Worm (Caenorhabditis elegans) whole organism, young adult: ENCODE results near the gene dhps-1.

Source experiments
- B0019.2 ChIP-seq: fragments of 200-800 bp; sonication (Bioruptor generic); conservative IDR thresholded peaks from 2 replicates; pipeline ENCODE4 v1.3.6; 2022; ENCODE audit warnings: missing genetic modification reagents, missing genetic modification characterization, missing compliant biosample characterization
- B0035.1 ChIP-seq: sonication (generic microtip); optimal IDR thresholded peaks from 2 replicates; lab custom pipeline; 2016; ENCODE audit warnings: missing genetic modification characterization, mild to moderate bottlenecking, missing compliant biosample characterization, missing genotype, missing genetic modification reagents
- B0261.1 ChIP-seq: sonication (generic microtip); optimal IDR thresholded peaks from 2 replicates; lab custom pipeline; 2016; ENCODE audit warnings: mild to moderate bottlenecking, missing genetic modification characterization, moderate library complexity, missing compliant biosample characterization
- F23B12.7 ChIP-seq: sonication (generic microtip); optimal IDR thresholded peaks from 2 replicates; lab custom pipeline; 2017; ENCODE audit warnings: missing genetic modification characterization, mild to moderate bottlenecking, missing compliant biosample characterization, antibody characterized with exemption, moderate library complexity; ENCODE audit not compliant: insufficient read depth
- F33H1.4 ChIP-seq: fragments of 200-800 bp; sonication (Bioruptor generic); IDR thresholded peaks from 2 replicates; pipeline ENCODE4 v1.3.6; 2022; ENCODE audit warnings: missing genetic modification reagents, missing genetic modification characterization, missing compliant biosample characterization
- F39B2.1 ChIP-seq: fragments of 200-800 bp; sonication (Bioruptor generic); IDR thresholded peaks from 2 replicates; pipeline ENCODE4 v1.3.6; 2022; ENCODE audit warnings: missing genetic modification reagents, missing genetic modification characterization, missing compliant biosample characterization
- F52B5.7 ChIP-seq: sonication (generic microtip); optimal IDR thresholded peaks from 2 replicates; lab custom pipeline; 2016; ENCODE audit warnings: mild to moderate bottlenecking, missing genetic modification characterization, missing compliant biosample characterization
- K11D2.4 ChIP-seq: fragments of 200-800 bp; sonication (Bioruptor generic); IDR thresholded peaks from 2 replicates; pipeline ENCODE4 v1.3.6; 2022; ENCODE audit warnings: missing genetic modification reagents, missing genetic modification characterization, missing compliant biosample characterization
- T07F8.4 ChIP-seq: sonication (generic microtip); optimal IDR thresholded peaks from 2 replicates; lab custom pipeline; 2016; ENCODE audit warnings: mild to moderate bottlenecking, missing genetic modification characterization, moderate library complexity, missing compliant biosample characterization
- Y53F4B.3 ChIP-seq: fragments of 200-800 bp; sonication (Bioruptor generic); IDR thresholded peaks from 2 replicates; pipeline ENCODE4 v1.3.6; 2022; ENCODE audit warnings: missing genetic modification reagents, missing genetic modification characterization, missing compliant biosample characterization
- Y95B8A.8 ChIP-seq: fragments of 200-800 bp; sonication (Bioruptor generic); IDR thresholded peaks from 2 replicates; pipeline ENCODE4 v1.3.6; 2022; ENCODE audit warnings: missing genetic modification reagents, missing genetic modification characterization, missing compliant biosample characterization
- akir-1 ChIP-seq: fragments of 200-800 bp; sonication (Bioruptor generic); optimal IDR thresholded peaks from 2 replicates; lab custom pipeline; 2018; ENCODE audit warnings: mild to moderate bottlenecking, missing genetic modification characterization, moderate library complexity, missing compliant biosample characterization
- aptf-3 ChIP-seq: fragments of 200-800 bp; sonication (Bioruptor generic); IDR thresholded peaks from 2 replicates; pipeline ENCODE4 v1.3.6; 2022; ENCODE audit warnings: missing genetic modification characterization, missing compliant biosample characterization
- attf-3 ChIP-seq: fragments of 200-800 bp; sonication (Bioruptor generic); conservative IDR thresholded peaks from 2 replicates; pipeline ENCODE4 v1.3.6; 2022; ENCODE audit warnings: missing genetic modification reagents, missing genetic modification characterization, missing compliant biosample characterization
- attf-5 ChIP-seq: fragments of 200-800 bp; sonication (Bioruptor generic); optimal IDR thresholded peaks from 2 replicates; lab custom pipeline; 2018; ENCODE audit warnings: mild to moderate bottlenecking, missing genetic modification characterization, missing compliant biosample characterization
- bed-1 ChIP-seq: fragments of 200-800 bp; sonication (Bioruptor generic); IDR thresholded peaks from 2 replicates; pipeline ENCODE4 v1.3.6; 2022; ENCODE audit warnings: missing genetic modification reagents, missing genetic modification characterization, missing compliant biosample characterization
- bed-2 ChIP-seq: fragments of 200-800 bp; sonication (Bioruptor generic); IDR thresholded peaks from 2 replicates; pipeline ENCODE4 v1.3.6; 2022; ENCODE audit warnings: missing genetic modification reagents, missing genetic modification characterization, missing compliant biosample characterization
- ccch-3 ChIP-seq: fragments of 200-800 bp; sonication (Bioruptor generic); optimal IDR thresholded peaks from 2 replicates; lab custom pipeline; 2018; ENCODE audit warnings: mild to moderate bottlenecking, missing genetic modification characterization, missing compliant biosample characterization
- cebp-1 ChIP-seq, 2 experiments: fragments of 200-800 bp in 1 of 2; sonication (Bioruptor generic) in 1 of 2; sonication (generic microtip) in 1 of 2; IDR thresholded peaks in 1 of 2; optimal IDR thresholded peaks in 1 of 2; 2 replicates each; pipeline versions ENCODE4 v1.3.6 to Lab custom; 2017 to 2022; ENCODE audit warnings: missing compliant biosample characterization in 2 of 2, missing genetic modification characterization in 2 of 2, mild to moderate bottlenecking in 1 of 2, missing genetic modification reagents in 1 of 2, moderate library complexity in 1 of 2
- ceh-58 ChIP-seq: fragments of 200-800 bp; sonication (Bioruptor generic); IDR thresholded peaks from 2 replicates; pipeline ENCODE4 v1.3.6; 2022; ENCODE audit warnings: missing genetic modification characterization, missing compliant biosample characterization
- ceh-91 ChIP-seq: fragments of 200-800 bp; sonication (Bioruptor generic); IDR thresholded peaks from 2 replicates; pipeline ENCODE4 v1.3.6; 2022; ENCODE audit warnings: missing genetic modification reagents, missing genetic modification characterization, missing compliant biosample characterization
- chd-7 ChIP-seq: sonication (generic microtip); optimal IDR thresholded peaks from 2 replicates; lab custom pipeline; 2016; ENCODE audit warnings: mild to moderate bottlenecking, missing genetic modification characterization, moderate library complexity, missing compliant biosample characterization
- dpl-1 ChIP-seq: fragments of 150-350 bp; optimal IDR thresholded peaks from 2 replicates; lab custom pipeline; 2014; ENCODE audit warnings: missing biosample characterization, missing genetic modification reagents, missing genetic modification characterization
- egl-44 ChIP-seq: fragments of 200-800 bp; sonication (Bioruptor generic); IDR thresholded peaks from 2 replicates; pipeline ENCODE4 v1.3.6; 2022; ENCODE audit warnings: missing genetic modification reagents, missing genetic modification characterization, missing compliant biosample characterization
- ets-4 ChIP-seq: fragments of 200-800 bp; sonication (Bioruptor generic); optimal IDR thresholded peaks from 2 replicates; lab custom pipeline; 2018; ENCODE audit warnings: mild to moderate bottlenecking, missing genetic modification characterization, missing compliant biosample characterization
- fkh-3 ChIP-seq: sonication (generic microtip); optimal IDR thresholded peaks from 2 replicates; lab custom pipeline; 2016; ENCODE audit warnings: mild to moderate bottlenecking, missing genetic modification characterization, missing compliant biosample characterization
- gei-17 ChIP-seq: fragments of 200-800 bp; sonication (Bioruptor generic); optimal IDR thresholded peaks from 2 replicates; lab custom pipeline; 2018; ENCODE audit warnings: mild to moderate bottlenecking, missing genetic modification characterization, missing compliant biosample characterization
- hlh-26 ChIP-seq: fragments of 200-800 bp; sonication (Bioruptor generic); conservative IDR thresholded peaks from 2 replicates; pipeline ENCODE4 v1.3.6; 2022; ENCODE audit warnings: missing genetic modification reagents, missing genetic modification characterization, missing compliant biosample characterization
- hmg-1.2 ChIP-seq: fragments of 200-800 bp; sonication (Bioruptor generic); IDR thresholded peaks from 2 replicates; pipeline ENCODE4 v1.3.6; 2022; ENCODE audit warnings: missing genetic modification reagents, missing genetic modification characterization, missing compliant biosample characterization
- hrde-1 ChIP-seq: sonication (generic microtip); optimal IDR thresholded peaks from 2 replicates; lab custom pipeline; 2016; ENCODE audit warnings: missing genetic modification characterization, mild to moderate bottlenecking, missing compliant biosample characterization, moderate library complexity, missing genotype, missing genetic modification reagents, borderline replicate concordance
- hsf-1 ChIP-seq: fragments of 200-800 bp; sonication (Bioruptor generic); IDR thresholded peaks from 2 replicates; pipeline ENCODE4 v1.3.6; 2022; ENCODE audit warnings: missing genetic modification reagents, missing genetic modification characterization, missing compliant biosample characterization
- lag-1 ChIP-seq: fragments of 200-800 bp; sonication (Bioruptor generic); IDR thresholded peaks from 2 replicates; pipeline ENCODE4 v1.3.6; 2022; ENCODE audit warnings: missing genetic modification reagents, missing genetic modification characterization, missing compliant biosample characterization
- lin-54 ChIP-seq: fragments of 200-800 bp; sonication (Bioruptor generic); optimal IDR thresholded peaks from 2 replicates; lab custom pipeline; 2018; ENCODE audit warnings: mild to moderate bottlenecking, missing genetic modification characterization, missing compliant biosample characterization
- lsy-27 ChIP-seq: sonication (generic microtip); optimal IDR thresholded peaks from 2 replicates; lab custom pipeline; 2017; ENCODE audit warnings: missing genetic modification characterization, mild to moderate bottlenecking, missing compliant biosample characterization, antibody characterized with exemption, missing genotype, borderline replicate concordance; ENCODE audit not compliant: insufficient read depth
- mcd-1 ChIP-seq: fragments of 200-800 bp; sonication (Bioruptor generic); IDR thresholded peaks from 2 replicates; pipeline ENCODE4 v1.3.6; 2022; ENCODE audit warnings: missing genetic modification reagents, missing genetic modification characterization, missing compliant biosample characterization
- nfya-1 ChIP-seq: sonication (generic microtip); optimal IDR thresholded peaks from 2 replicates; lab custom pipeline; 2017; ENCODE audit warnings: antibody characterized with exemption, missing compliant biosample characterization, missing genetic modification characterization, borderline replicate concordance; ENCODE audit not compliant: insufficient read depth
- nfya-2 ChIP-seq: fragments of 200-800 bp; sonication (Bioruptor generic); IDR thresholded peaks from 2 replicates; pipeline ENCODE4 v1.3.6; 2022; ENCODE audit warnings: missing genetic modification reagents, missing genetic modification characterization, missing compliant biosample characterization
- nhr-80 ChIP-seq: sonication (generic microtip); optimal IDR thresholded peaks from 2 replicates; lab custom pipeline; 2016; ENCODE audit warnings: missing genetic modification characterization, missing compliant biosample characterization
- rcor-1 ChIP-seq: fragments of 200-800 bp; sonication (Bioruptor generic); IDR thresholded peaks from 2 replicates; pipeline ENCODE4 v1.3.6; 2022; ENCODE audit warnings: missing genetic modification reagents, missing genetic modification characterization, missing compliant biosample characterization
- sea-2 ChIP-seq: fragments of 200-800 bp; sonication (Bioruptor generic); IDR thresholded peaks from 2 replicates; pipeline ENCODE4 v1.3.6; 2022; ENCODE audit warnings: missing genetic modification characterization, missing compliant biosample characterization
- tbp1 ChIP-seq: fragments of 200-800 bp; sonication (Bioruptor generic); optimal IDR thresholded peaks from 2 replicates; lab custom pipeline; 2018; ENCODE audit warnings: mild to moderate bottlenecking, missing genetic modification characterization, missing compliant biosample characterization
- tbx-9 ChIP-seq: sonication (generic microtip); optimal IDR thresholded peaks from 2 replicates; lab custom pipeline; 2016; ENCODE audit warnings: borderline replicate concordance, missing genetic modification characterization, inconsistent platforms, missing compliant biosample characterization
- zim-3 ChIP-seq: sonication (generic microtip); optimal IDR thresholded peaks from 2 replicates; lab custom pipeline; 2017; ENCODE audit warnings: mild to moderate bottlenecking, missing genetic modification characterization, moderate library complexity, missing compliant biosample characterization
- ztf-18 ChIP-seq: sonication (generic microtip); optimal IDR thresholded peaks from 2 replicates; lab custom pipeline; 2016; ENCODE audit warnings: missing genotype, mild to moderate bottlenecking, missing genetic modification characterization, missing compliant biosample characterization
- ztf-22 ChIP-seq: fragments of 200-800 bp; sonication (Bioruptor generic); optimal IDR thresholded peaks from 2 replicates; lab custom pipeline; 2018; ENCODE audit warnings: mild to moderate bottlenecking, missing genetic modification characterization, moderate library complexity, missing compliant biosample characterization
- ztf-26 ChIP-seq: sonication (generic microtip); optimal IDR thresholded peaks from 2 replicates; lab custom pipeline; 2017; ENCODE audit warnings: missing genetic modification characterization, missing compliant biosample characterization

Gene dhps-1

DNA sequence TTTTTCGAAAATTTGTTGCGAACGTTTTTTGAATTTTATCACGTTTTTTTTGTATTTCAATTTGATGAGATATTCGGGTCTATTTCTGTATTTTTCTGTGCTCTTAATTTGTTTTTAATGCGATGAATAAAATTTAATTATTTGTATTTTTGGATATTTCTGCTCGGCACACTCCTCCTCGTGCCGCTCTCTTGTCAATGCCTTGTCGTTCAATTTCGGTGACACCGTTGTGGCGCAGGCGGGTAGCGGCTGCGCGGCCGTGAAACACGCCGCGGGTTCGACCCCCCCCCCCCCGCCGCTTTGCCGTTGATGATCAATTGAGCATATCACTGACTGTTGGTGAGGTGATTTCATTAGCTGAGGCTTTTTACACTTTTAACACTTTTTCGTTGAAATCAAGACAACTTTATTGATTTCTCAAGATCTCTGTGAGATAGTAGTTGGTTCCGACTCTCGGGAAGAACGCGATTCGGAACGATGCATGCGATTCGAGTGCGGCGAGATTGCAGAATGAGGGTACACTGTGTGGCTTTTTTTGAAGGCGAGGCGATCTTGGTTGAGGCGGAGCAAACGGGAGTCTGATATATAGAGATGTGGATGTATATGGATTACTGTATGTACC, 32.1 kb upstream of the dhps-1 start:
- TF ChIP-seq gei-17 (GFP tag; lab: Kevin White, UChicago) (peak; percentile 78), egl-44 (GFP tag; lab: Robert Waterston, UW) (peak; percentile 99), F33H1.4 (GFP tag; lab: Robert Waterston, UW) (peak; percentile 76), bed-1 (GFP tag; lab: Robert Waterston, UW) (peak; percentile 98), ceh-91 (GFP tag; lab: Robert Waterston, UW) (peak; percentile 86), F23B12.7 (tag; lab: Kevin White, UChicago) (peak; percentile 82), bed-2 (GFP tag; lab: Robert Waterston, UW) (peak; percentile 92), ztf-22 (GFP tag; lab: Kevin White, UChicago) (peak; percentile 92), hrde-1 (tag; lab: Kevin White, UChicago) (peak; percentile 97), B0261.1 (tag; lab: Kevin White, UChicago) (peak; percentile 100), tbx-9 (peak; percentile 97), chd-7 (tag; lab: Kevin White, UChicago) (peak; percentile 98), ets-4 (GFP tag; lab: Kevin White, UChicago) (peak; percentile 99), rcor-1 (peak; percentile 93), cebp-1 (GFP tag; IDR thresholded peaks at IDR 0.05; lab: Robert Waterston, UW) (peak; percentile 88), cebp-1 (tag; optimal IDR thresholded peaks at IDR 0.05; lab: Kevin White, UChicago) (peak; percentile 95), zim-3 (peak; percentile 99), F39B2.1 (GFP tag; lab: Robert Waterston, UW) (peak; percentile 92), attf-5 (GFP tag; lab: Kevin White, UChicago) (peak; percentile 95), nfya-2 (GFP tag; lab: Robert Waterston, UW) (0 out of 2 replicates have a peak, but pooled peaks have one; percentile 79), ccch-3 (GFP tag; lab: Kevin White, UChicago) (peak; percentile 80), hsf-1 (peak; percentile 82), lag-1 (GFP tag; lab: Robert Waterston, UW) (peak; percentile 71; the same call in 1 of the 2 replicates), K11D2.4 (GFP tag; lab: Robert Waterston, UW) (peak; percentile 87), ceh-58 (peak; percentile 98), Y53F4B.3 (GFP tag; lab: Robert Waterston, UW) (peak; percentile 89), B0035.1 (tag; lab: Kevin White, UChicago) (peak; percentile 92), mcd-1 (GFP tag; lab: Robert Waterston, UW) (peak; percentile 93), tbp1 (peak; percentile 100), Y95B8A.8 (peak; percentile 94), lsy-27 (tag; lab: Kevin White, UChicago) (peak; percentile 92), ztf-26 (tag; lab: Kevin White, UChicago) (peak; percentile 95), nfya-1 (tag; lab: Kevin White, UChicago) (no peak), fkh-3 (tag; lab: Kevin White, UChicago) (peak; percentile 99), hlh-26 (GFP tag; lab: Robert Waterston, UW) (peak; percentile 81; the same call in 1 of the 2 replicates), aptf-3 (peak; percentile 95), lin-54 (GFP tag; lab: Kevin White, UChicago) (peak; percentile 92), B0019.2 (GFP tag; lab: Robert Waterston, UW) (peak; percentile 87), dpl-1 (peak; percentile 37), attf-3 (peak; percentile 85), ztf-18 (peak; percentile 87), nhr-80 (tag; lab: Kevin White, UChicago) (peak; percentile 71), sea-2 (GFP tag; lab: Robert Waterston, UW) (peak; percentile 96), hmg-1.2 (peak; percentile 92), T07F8.4 (peak; percentile 95), F52B5.7 (tag; lab: Kevin White, UChicago) (peak; percentile 99), akir-1 (GFP tag; lab: Kevin White, UChicago) (peak; percentile 75)
